Worm (Caenorhabditis elegans): ENCODE data around the gene F42C5.6.
A peak's percentile ranks its signal among the peaks of the same experiment; 100 is the strongest.

Gene F42C5.6

DNA sequence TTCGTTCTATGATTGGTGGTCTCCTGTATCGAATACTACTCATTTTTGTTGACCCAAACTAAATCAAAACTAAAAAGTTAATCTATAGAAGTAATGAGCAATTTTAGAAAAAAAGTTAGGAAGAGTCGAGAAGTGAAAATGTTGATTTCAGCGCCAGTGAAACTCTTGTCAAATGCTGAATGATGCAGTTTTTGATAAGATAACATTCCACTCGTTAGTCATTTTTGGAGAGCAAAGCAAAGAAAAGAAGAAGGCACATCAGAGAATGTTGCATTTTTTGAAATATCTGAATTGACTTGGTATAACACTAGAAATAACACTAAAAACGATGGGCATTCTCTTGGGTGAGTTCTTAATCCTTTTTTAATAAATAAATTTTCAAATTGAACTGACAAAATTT is 20.0 kb upstream of the F42C5.6 start, which contains the start of gene sqst-2:
sqst-2 (minus strand) TSS at position 58 of the 400 bp plus-strand sequence.
- no peak for TF ChIP-seq mel-28 (tag; optimal IDR thresholded peaks at IDR 0.05; ENCODE audit: borderline replicate concordance)
- TF ChIP-seq F39B2.1 (GFP tag; IDR thresholded peaks at IDR 0.05): no peak
- peak; percentile 66 for TF ChIP-seq nhr-80 (tag; optimal IDR thresholded peaks at IDR 0.05)

DNA sequence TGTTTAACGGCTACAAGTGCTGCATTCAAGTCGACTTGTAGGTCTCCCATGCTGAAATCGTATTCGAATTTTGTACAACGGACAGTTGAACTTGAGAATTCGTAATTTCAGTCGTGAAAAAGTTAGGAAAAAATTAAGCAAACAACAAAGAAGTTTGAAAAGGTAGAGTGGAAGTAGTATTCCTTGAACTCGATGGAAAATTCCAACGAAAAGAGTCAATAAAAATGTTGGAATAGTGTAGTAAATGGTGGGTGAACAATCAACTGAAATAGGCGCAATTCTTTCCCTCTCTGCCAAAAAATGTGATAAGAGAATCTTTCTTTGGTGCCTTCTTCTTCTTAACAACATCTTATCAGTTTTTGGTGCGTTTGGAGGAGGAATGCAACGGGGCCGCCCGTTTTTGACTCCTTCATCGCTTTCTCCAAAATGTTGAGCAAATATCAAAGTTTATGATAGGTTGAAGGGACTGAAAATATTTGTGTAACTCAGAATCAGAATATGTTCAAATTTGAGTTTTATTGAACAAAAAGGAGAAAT is 17.8 kb upstream of the F42C5.6 start, which contains the start of gene ifo-1:
ifo-1 (minus strand) TSS at position 51 of the 537 bp plus-strand sequence.
- TF ChIP-seq lsl-1 (GFP tag; optimal IDR thresholded peaks at IDR 0.05) (no peak), hlh-12 (tag; optimal IDR thresholded peaks at IDR 0.05) (no peak), dpff-1 (tag; optimal IDR thresholded peaks at IDR 0.05) (no peak), nfya-1 (tag; optimal IDR thresholded peaks at IDR 0.05; ENCODE audit: borderline replicate concordance, insufficient read depth) (no peak), Y67H2A.10 (GFP tag; conservative IDR thresholded peaks at IDR 0.05) (no peak), Y95B8A.8 (GFP tag; IDR thresholded peaks at IDR 0.05) (no peak), bed-1 (GFP tag; IDR thresholded peaks at IDR 0.05) (no peak), madf-10 (tag; optimal IDR thresholded peaks at IDR 0.05) (no peak), sea-2 (GFP tag; IDR thresholded peaks at IDR 0.05) (no peak), nhr-80 (tag; optimal IDR thresholded peaks at IDR 0.05) (peak; percentile 99), ets-4 (GFP tag; optimal IDR thresholded peaks at IDR 0.05) (peak; percentile 3), F33H1.4 (GFP tag; IDR thresholded peaks at IDR 0.05) (no peak), dox-1 (GFP tag; IDR thresholded peaks at IDR 0.05) (peak; percentile 63; the same call in 1 of the 2 replicates), zfh-2 (GFP tag; conservative IDR thresholded peaks at IDR 0.05) (no peak)

DNA sequence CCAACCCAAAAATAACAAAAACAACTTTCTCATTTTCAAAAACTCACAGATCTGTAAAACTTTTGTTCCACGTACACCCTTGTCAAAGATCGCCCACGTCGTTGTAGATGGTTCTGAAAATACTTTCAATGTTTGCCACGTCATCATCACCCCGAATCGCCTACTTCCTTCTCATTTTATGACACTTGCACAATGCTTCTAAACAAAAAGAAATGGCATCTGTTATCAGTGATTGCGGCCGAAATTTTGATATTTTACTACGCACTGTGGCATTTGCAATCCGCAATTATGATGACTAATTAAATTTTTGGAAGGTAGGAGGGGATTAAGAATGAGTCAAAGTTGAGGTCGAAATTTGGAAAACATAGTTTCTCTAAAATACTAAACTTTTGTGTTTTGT is 16.8 kb upstream of the F42C5.6 start:
- peak in 1 of 2 experiments; percentile 37 for TF ChIP-seq let-607 (tag; optimal IDR thresholded peaks at IDR 0.05)
- TF ChIP-seq dox-1 (GFP tag; IDR thresholded peaks at IDR 0.05): peak; percentile 6; the same call in 1 of the 2 replicates
- TF ChIP-seq F55B11.4 (tag; optimal IDR thresholded peaks at IDR 0.05; ENCODE audit: borderline replicate concordance, insufficient read depth): no peak
- peak; percentile 76 for TF ChIP-seq nhr-80 (tag; optimal IDR thresholded peaks at IDR 0.05)
- no peak for TF ChIP-seq attf-3 (GFP tag; conservative IDR thresholded peaks at IDR 0.05)

DNA sequence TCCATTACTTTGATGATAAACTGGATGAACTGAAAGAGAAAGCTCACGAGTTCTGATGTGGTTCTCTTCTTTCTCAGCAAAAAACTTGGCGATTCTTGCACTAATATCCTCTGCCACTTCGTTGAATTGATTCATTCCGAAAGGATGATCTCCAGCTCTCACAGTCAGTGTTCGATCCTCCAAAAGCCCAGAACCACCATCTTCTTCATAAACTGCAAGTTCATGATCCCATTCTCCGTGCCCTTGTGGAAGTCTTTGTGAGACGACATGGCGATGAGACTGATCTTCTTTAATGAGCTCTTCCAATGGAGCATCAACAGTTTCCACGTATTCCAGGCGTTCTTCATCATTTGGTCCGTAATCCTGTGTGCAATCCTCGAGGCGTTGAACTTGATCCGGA is 16.0 kb upstream of the F42C5.6 start:
- TF ChIP-seq zfh-2 (GFP tag; conservative IDR thresholded peaks at IDR 0.05): no peak
- TF ChIP-seq efl-1 (GFP tag; optimal IDR thresholded peaks at IDR 0.05): no peak
- TF ChIP-seq cebp-1 (GFP tag; IDR thresholded peaks at IDR 0.05): no peak
- TF ChIP-seq cebp-1 (tag; optimal IDR thresholded peaks at IDR 0.05): no peak
- TF ChIP-seq madf-8 (GFP tag; conservative IDR thresholded peaks at IDR 0.05): no peak
- TF ChIP-seq F37B4.10 (GFP tag; IDR thresholded peaks at IDR 0.05): no peak
- TF ChIP-seq hsf-1 (GFP tag; IDR thresholded peaks at IDR 0.05): no peak
- no peak for TF ChIP-seq Y95B8A.8 (GFP tag; IDR thresholded peaks at IDR 0.05)
- no peak for TF ChIP-seq ztf-26 (tag; optimal IDR thresholded peaks at IDR 0.05)
- TF ChIP-seq Y53F4B.3 (GFP tag; IDR thresholded peaks at IDR 0.05): no peak
- no peak for TF ChIP-seq snpc-1.1 (tag; optimal IDR thresholded peaks at IDR 0.05; ENCODE audit: insufficient read depth)

DNA sequence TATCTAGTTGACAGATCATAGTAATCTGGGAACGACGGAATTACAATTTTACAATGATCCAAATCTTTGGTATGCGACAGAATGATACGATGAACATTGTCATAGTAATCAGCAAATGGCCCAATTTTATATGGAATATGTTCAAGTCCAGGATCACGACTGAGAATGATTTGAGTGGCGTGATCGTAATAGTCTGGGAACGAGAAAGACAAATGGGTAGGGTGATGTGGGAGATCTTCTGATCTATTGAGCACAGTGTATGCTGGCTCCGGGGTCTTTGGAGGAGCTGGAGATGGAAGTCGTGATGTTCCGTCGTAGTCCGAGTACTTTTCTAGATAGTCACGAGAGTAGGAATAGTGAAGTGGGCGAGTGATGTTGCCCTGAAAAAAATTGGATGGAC is 15.0 kb upstream of the F42C5.6 start:
- TF ChIP-seq atf-7 (tag; optimal IDR thresholded peaks at IDR 0.05): no peak
- no peak for TF ChIP-seq F57C9.4 (tag; optimal IDR thresholded peaks at IDR 0.05)
- no peak for TF ChIP-seq ztf-22 (GFP tag; optimal IDR thresholded peaks at IDR 0.05)
- TF ChIP-seq repo-1 (tag; optimal IDR thresholded peaks at IDR 0.05): no peak
- no peak for TF ChIP-seq chd-7 (tag; optimal IDR thresholded peaks at IDR 0.05)
- TF ChIP-seq xnd-1 (tag; optimal IDR thresholded peaks at IDR 0.05): no peak
- no peak for TF ChIP-seq F52B5.7 (tag; optimal IDR thresholded peaks at IDR 0.05)
- TF ChIP-seq nhr-179 (tag; optimal IDR thresholded peaks at IDR 0.05): no peak
- no peak for TF ChIP-seq lsl-1 (GFP tag; optimal IDR thresholded peaks at IDR 0.05)
- TF ChIP-seq F39B2.1 (GFP tag; IDR thresholded peaks at IDR 0.05): no peak
- no peak for TF ChIP-seq ceh-91 (GFP tag; IDR thresholded peaks at IDR 0.05)
- TF ChIP-seq pbrm-1 (GFP tag; IDR thresholded peaks at IDR 0.05): no peak
- no peak for TF ChIP-seq cebp-2 (GFP tag; IDR thresholded peaks at IDR 0.05)
- no peak for TF ChIP-seq unc-130 (GFP tag; optimal IDR thresholded peaks at IDR 0.05)
- TF ChIP-seq fkh-3 (tag; optimal IDR thresholded peaks at IDR 0.05): no peak
- TF ChIP-seq Y53F4B.3 (GFP tag; IDR thresholded peaks at IDR 0.05): no peak
- TF ChIP-seq F49E8.2 (tag; optimal IDR thresholded peaks at IDR 0.05; ENCODE audit: insufficient read depth): no peak
